Worm (Caenorhabditis elegans) whole organism, mixed stage, embryonic: ENCODE results near the gene Y43F8C.11.

Experiments
- M03D4.4 ChIP-seq: sonication (generic microtip); optimal IDR thresholded peaks from 2 replicates; lab custom pipeline; 2017; ENCODE audit warnings: mild to moderate bottlenecking, missing genetic modification characterization, missing compliant biosample characterization
- bed-3 ChIP-seq: fragments of 200-800 bp; sonication (Bioruptor generic); optimal IDR thresholded peaks from 3 replicates; lab custom pipeline; 2018; ENCODE audit warnings: mild to moderate bottlenecking, missing genetic modification characterization, moderate library complexity, missing compliant biosample characterization
- blmp-1 ChIP-seq: fragments of 150-350 bp; optimal IDR thresholded peaks from 2 replicates; lab custom pipeline; 2014; ENCODE audit warnings: missing biosample characterization, missing genetic modification characterization
- ceh-43 ChIP-seq: fragments of 200-800 bp; sonication (Bioruptor generic); optimal IDR thresholded peaks from 2 replicates; lab custom pipeline; 2018; ENCODE audit warnings: mild to moderate bottlenecking, missing genetic modification characterization, moderate library complexity, missing compliant biosample characterization
- ceh-83 ChIP-seq: fragments of 200-800 bp; sonication (Bioruptor generic); optimal IDR thresholded peaks from 2 replicates; lab custom pipeline; 2018; ENCODE audit warnings: mild to moderate bottlenecking, missing genetic modification characterization, missing compliant biosample characterization
- ces-1 ChIP-seq: fragments of 150-350 bp; optimal IDR thresholded peaks from 2 replicates; lab custom pipeline; 2014; ENCODE audit warnings: missing biosample characterization, missing genetic modification reagents, missing genetic modification characterization
- cnd-1 ChIP-seq: fragments of 200-800 bp; sonication (Bioruptor generic); optimal IDR thresholded peaks from 2 replicates; lab custom pipeline; 2018; ENCODE audit warnings: mild to moderate bottlenecking, missing genetic modification characterization, missing compliant biosample characterization
- elt-3 ChIP-seq: fragments of 150-350 bp; optimal IDR thresholded peaks from 2 replicates; lab custom pipeline; 2014; ENCODE audit warnings: missing biosample characterization, missing genetic modification characterization
- flh-1 ChIP-seq: fragments of 200-800 bp; sonication (Bioruptor generic); optimal IDR thresholded peaks from 2 replicates; lab custom pipeline; 2018; ENCODE audit warnings: mild to moderate bottlenecking, missing genetic modification characterization, moderate library complexity, missing compliant biosample characterization
- ham-2 ChIP-seq: fragments of 200-800 bp; sonication (Bioruptor generic); optimal IDR thresholded peaks from 2 replicates; lab custom pipeline; 2018; ENCODE audit warnings: mild to moderate bottlenecking, missing genetic modification characterization, missing compliant biosample characterization
- lsy-2 ChIP-seq: fragments of 150-350 bp; optimal IDR thresholded peaks from 2 replicates; lab custom pipeline; 2014; ENCODE audit warnings: missing biosample characterization, missing genetic modification characterization
- nhr-12 ChIP-seq: fragments of 150-350 bp; optimal IDR thresholded peaks from 2 replicates; lab custom pipeline; 2014; ENCODE audit warnings: missing biosample characterization, missing genetic modification characterization
- nhr-2 ChIP-seq: fragments of 150-350 bp; optimal IDR thresholded peaks from 2 replicates; lab custom pipeline; 2014; ENCODE audit warnings: missing biosample characterization, missing genetic modification characterization
- nhr-28 ChIP-seq: fragments of 150-350 bp; optimal IDR thresholded peaks from 2 replicates; lab custom pipeline; 2014; ENCODE audit warnings: missing biosample characterization, missing genetic modification characterization
- nhr-76 ChIP-seq: sonication (generic microtip); optimal IDR thresholded peaks from 2 replicates; lab custom pipeline; 2017; ENCODE audit warnings: missing biosample characterization, missing genetic modification characterization
- sem-2 ChIP-seq: fragments of 200-800 bp; sonication (Bioruptor generic); optimal IDR thresholded peaks from 2 replicates; lab custom pipeline; 2018; ENCODE audit warnings: mild to moderate bottlenecking, missing genetic modification characterization, missing compliant biosample characterization
- unc-39 ChIP-seq: fragments of 150-350 bp; optimal IDR thresholded peaks from 2 replicates; lab custom pipeline; 2014; ENCODE audit warnings: missing biosample characterization, missing genetic modification characterization
- unc-62 ChIP-seq: fragments of 150-350 bp; optimal IDR thresholded peaks from 2 replicates; lab custom pipeline; 2014; ENCODE audit warnings: missing biosample characterization, missing genetic modification reagents, missing genetic modification characterization
- zip-8 ChIP-seq: fragments of 150-350 bp; optimal IDR thresholded peaks from 2 replicates; lab custom pipeline; 2014; ENCODE audit warnings: missing biosample characterization, missing genetic modification characterization
- ztf-11 ChIP-seq: fragments of 150-350 bp; optimal IDR thresholded peaks from 2 replicates; lab custom pipeline; 2014; ENCODE audit warnings: missing biosample characterization, missing genetic modification characterization

Y43F8C.11 gene

ce11 chrV:19719253-19719652, 49.2 kb downstream of the Y43F8C.11 start, which contains the start of gene Y116F11A.6:
TSS of gene Y116F11A.6 (plus strand) at chrV:19719553.
- TF ChIP-seq ceh-43 (GFP tag; lab: Kevin White, UChicago) (no peak), unc-62 (GFP tag; lab: Kevin White, UChicago) (no peak), lsy-2 (tag; lab: Kevin White, UChicago) (no peak), flh-1 (GFP tag; lab: Kevin White, UChicago) (no peak), unc-39 (tag; lab: Kevin White, UChicago) (no peak), ces-1 (GFP tag; lab: Kevin White, UChicago) (no peak), nhr-76 (tag; lab: Kevin White, UChicago) (no peak), nhr-12 (tag; lab: Kevin White, UChicago) (no peak), cnd-1 (tag; lab: Kevin White, UChicago) (no peak), ham-2 (no peak), bed-3 (no peak), zip-8 (no peak), ztf-11 (no peak), ceh-83 (GFP tag; lab: Kevin White, UChicago) (no peak), elt-3 (tag; lab: Kevin White, UChicago) (no peak), sem-2 (no peak), M03D4.4 (tag; lab: Kevin White, UChicago) (no peak), nhr-2 (tag; lab: Kevin White, UChicago) (no peak), blmp-1 (tag; lab: Kevin White, UChicago) (no peak), nhr-28 (tag; lab: Kevin White, UChicago) (no peak)
